Fruit fly (Drosophila melanogaster): ENCODE measurements around the gene CG34126.

Gene CG34126

DNA sequence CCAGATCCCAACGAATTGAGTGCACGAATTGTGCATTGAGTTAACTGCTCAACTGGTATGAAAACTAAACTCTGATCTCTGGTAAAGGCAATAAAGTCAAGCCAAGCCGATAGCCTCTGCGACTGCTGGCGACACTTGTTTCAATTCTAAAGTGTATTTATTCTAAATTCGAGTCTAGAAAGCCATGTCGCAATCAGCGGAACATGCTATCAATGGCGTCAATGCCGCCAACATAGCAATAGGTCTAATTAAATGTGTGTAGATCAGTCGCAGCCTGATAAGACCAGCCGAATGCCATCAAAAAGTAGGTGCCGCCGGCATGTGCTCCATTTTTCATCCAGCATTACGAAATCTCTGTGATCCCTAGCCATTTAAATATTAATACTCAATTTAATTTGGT lies 44.1 kb downstream of the CG34126 start:
- TF ChIP-seq CG17801 (GFP tag; optimal IDR thresholded peaks at IDR 0.05; ENCODE audit: partially characterized antibody): no peak

dm6 chr2L:5027321-5028069 lies 46.1 kb downstream of the CG34126 start:
- no peak for TF ChIP-seq CG17801 (GFP tag; optimal IDR thresholded peaks at IDR 0.05; ENCODE audit: partially characterized antibody)

- no peak for TF ChIP-seq CG17801 (GFP tag; optimal IDR thresholded peaks at IDR 0.05; ENCODE audit: partially characterized antibody)
Observed at dm6 chr2L:5028091-5028490, 46.7 kb downstream of the CG34126 start, which contains the start of gene vkg. Gene vkg, minus strand, starts transcription at chr2L:5028191.

- TF ChIP-seq CG17801 (GFP tag; optimal IDR thresholded peaks at IDR 0.05; ENCODE audit: partially characterized antibody): no peak
Observed at dm6 chr2L:5029049-5029808, 47.8 kb downstream of the CG34126 start, which contains the start of gene Col4a1. Gene Col4a1, plus strand, starts transcription at chr2L:5029609.

dm6 chr2L:5029809-5030108 lies 48.3 kb downstream of the CG34126 start:
- no peak for TF ChIP-seq CG17801 (GFP tag; optimal IDR thresholded peaks at IDR 0.05; ENCODE audit: partially characterized antibody)

- no peak for TF ChIP-seq CG17801 (GFP tag; optimal IDR thresholded peaks at IDR 0.05; ENCODE audit: partially characterized antibody)
Observed at dm6 chr2L:5030535-5030934, 49.1 kb downstream of the CG34126 start.

DNA sequence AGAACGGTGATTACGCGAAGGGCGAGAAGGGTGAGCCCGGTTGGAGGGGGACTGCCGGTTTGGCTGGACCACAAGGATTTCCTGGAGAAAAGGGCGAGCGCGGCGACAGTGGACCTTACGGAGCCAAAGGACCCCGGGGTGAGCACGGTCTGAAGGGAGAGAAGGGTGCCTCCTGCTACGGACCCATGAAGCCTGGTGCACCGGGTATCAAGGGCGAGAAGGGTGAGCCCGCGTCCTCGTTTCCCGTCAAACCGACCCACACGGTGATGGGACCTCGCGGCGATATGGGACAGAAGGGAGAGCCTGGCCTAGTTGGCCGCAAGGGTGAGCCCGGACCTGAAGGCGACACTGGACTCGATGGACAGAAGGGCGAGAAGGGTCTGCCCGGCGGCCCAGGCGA lies 50.0 kb downstream of the CG34126 start:
- no peak for TF ChIP-seq CG17801 (GFP tag; optimal IDR thresholded peaks at IDR 0.05; ENCODE audit: partially characterized antibody)

dm6 chr2L:5031886-5032285 lies 50.5 kb downstream of the CG34126 start:
- TF ChIP-seq CG17801 (GFP tag; optimal IDR thresholded peaks at IDR 0.05; ENCODE audit: partially characterized antibody): no peak

DNA sequence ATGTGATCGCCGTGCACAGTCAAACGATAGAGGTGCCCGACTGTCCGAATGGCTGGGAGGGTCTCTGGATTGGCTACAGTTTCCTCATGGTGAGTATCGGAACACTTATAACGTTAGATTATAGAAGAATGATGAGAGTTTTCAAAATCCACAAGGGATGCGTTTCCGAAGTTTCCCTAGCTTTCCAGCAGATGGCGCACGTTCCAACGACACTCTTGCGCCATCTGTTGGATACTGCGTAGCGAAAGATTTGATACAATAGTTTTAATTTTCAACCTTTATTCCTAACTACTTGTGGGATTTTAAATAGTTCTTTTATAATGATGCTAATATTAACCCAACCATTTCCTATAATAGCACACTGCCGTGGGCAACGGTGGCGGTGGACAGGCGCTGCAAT lies 54.7 kb downstream of the CG34126 start:
- TF ChIP-seq CG17801 (GFP tag; optimal IDR thresholded peaks at IDR 0.05; ENCODE audit: partially characterized antibody): no peak

DNA sequence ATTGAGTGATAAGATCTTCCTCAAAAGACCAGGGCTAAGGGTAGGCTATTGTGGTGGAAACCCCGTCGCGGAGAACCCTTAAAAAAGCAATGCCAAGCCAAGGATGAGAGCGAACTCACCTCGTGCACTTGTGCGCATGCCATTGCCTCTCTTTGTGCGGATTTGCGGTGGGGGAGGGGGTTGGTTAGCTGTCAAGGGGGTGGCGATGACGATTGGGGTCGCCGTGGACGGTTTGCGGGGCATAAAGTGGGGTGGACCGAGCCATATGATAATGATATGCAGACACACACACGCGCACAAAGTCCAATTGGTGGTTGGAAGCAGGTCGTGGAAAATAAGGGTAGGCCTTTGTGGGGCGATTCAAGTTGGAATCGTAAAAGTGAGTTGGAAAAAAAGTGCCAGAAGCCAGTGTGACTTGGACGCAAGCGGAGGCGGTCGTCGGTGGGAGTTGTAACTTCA lies 56.0 kb downstream of the CG34126 start, which contains the start of the genes CG14042 and SP555:
Gene CG14042, plus strand, starts transcription at position 308 of the 459 bp plus-strand sequence.
Gene SP555, plus strand, starts transcription at position 308 of the 459 bp plus-strand sequence.
- TF ChIP-seq CG17801 (GFP tag; optimal IDR thresholded peaks at IDR 0.05; ENCODE audit: partially characterized antibody): no peak

- no peak for TF ChIP-seq CG17801 (GFP tag; optimal IDR thresholded peaks at IDR 0.05; ENCODE audit: partially characterized antibody)
Observed at dm6 chr2L:5042076-5042475, 60.7 kb downstream of the CG34126 start.
